Fruit fly (Drosophila melanogaster): ENCODE measurements around the gene Gs2.
A peak's percentile ranks its signal among the peaks of the same experiment; 100 is the strongest.

Gene Gs2

DNA sequence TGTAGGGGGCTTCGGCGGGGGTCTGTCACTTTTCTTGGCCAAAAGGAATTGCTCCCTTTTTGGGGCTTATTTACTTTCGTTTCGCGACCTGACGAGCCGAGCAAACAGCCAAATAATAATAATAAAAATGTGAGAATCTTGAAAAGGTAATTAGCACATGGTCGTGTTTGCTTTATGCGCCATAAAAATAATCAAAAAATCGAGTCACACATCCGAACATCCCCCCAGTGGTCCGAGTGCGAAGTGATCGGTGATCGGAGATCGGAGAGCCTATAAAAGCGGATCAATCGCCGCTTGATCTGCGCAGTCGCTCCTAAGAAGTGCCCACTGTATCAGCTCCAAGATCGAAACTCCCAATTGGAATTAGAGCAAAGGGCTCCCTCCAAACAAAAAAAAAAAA, at the start of gene Gs2:
Gene Gs2 (plus strand): TSS at position 301 of the 400 bp plus-strand sequence.
- no peak for TF ChIP-seq CG1620 (GFP tag; optimal IDR thresholded peaks at IDR 0.05)

DNA sequence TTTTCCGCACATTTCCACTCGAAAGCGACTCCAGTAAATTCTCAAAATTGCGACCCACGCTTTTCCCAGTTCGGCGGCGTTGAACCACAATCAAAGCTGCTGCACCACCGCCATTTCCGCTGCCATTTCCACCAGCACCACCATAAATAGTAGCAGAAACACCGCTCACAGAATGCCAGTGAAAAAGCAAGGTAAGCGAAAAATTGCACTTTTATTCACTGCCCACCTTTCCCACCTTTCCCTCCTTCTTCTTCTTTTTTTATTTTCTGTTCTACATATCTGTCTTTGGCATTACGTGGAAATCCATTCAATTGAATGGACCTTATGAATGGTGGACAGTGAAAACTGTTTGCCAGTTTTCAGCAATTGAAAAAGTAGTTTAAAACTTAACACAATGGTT, 48.3 kb upstream of the Gs2 start:
- TF ChIP-seq CG14711 (tag; optimal IDR thresholded peaks at IDR 0.05) (no peak), tj (GFP tag; optimal IDR thresholded peaks at IDR 0.05) (peak; percentile 95)

DNA sequence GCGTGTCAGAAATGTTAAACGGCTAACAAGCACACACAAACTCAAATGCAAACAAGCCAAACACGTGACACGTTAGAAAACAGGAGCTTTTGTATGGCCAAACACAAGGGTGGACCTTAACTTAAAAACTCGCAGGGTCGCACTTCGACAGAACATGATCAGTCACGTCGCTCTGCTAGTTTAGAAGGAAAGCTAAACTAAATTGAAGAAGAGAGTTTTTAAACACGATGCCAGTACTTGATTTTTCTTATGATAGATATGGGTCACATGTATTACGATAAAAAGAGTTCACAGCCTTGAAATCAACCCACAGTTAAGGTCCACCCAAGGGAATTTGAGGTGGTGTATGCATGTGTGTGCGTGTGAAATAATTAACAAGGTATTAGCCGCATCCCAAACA, 44.2 kb upstream of the Gs2 start:
- TF ChIP-seq Hr96 (GFP tag; optimal IDR thresholded peaks at IDR 0.05) (peak; percentile 9), Crg-1 (GFP tag; optimal IDR thresholded peaks at IDR 0.05) (no peak), CG11617 (GFP tag; optimal IDR thresholded peaks at IDR 0.05) (no peak), bab1 (GFP tag; optimal IDR thresholded peaks at IDR 0.05) (no peak), Mnt (GFP tag; optimal IDR thresholded peaks at IDR 0.05) (no peak), cic (GFP tag; optimal IDR thresholded peaks at IDR 0.05) (no peak), CG1620 (GFP tag; optimal IDR thresholded peaks at IDR 0.05) (no peak), toe (GFP tag; optimal IDR thresholded peaks at IDR 0.05) (no peak), ovo (GFP tag; optimal IDR thresholded peaks at IDR 0.05) (no peak), CG5204 (GFP tag; optimal IDR thresholded peaks at IDR 0.05) (peak; percentile 15), CG12768 (GFP tag; optimal IDR thresholded peaks at IDR 0.05) (no peak), pad (GFP tag; optimal IDR thresholded peaks at IDR 0.05) (no peak), kay (GFP tag; ENCODE audit: borderline replicate concordance) (no peak), CG7101 (tag; optimal IDR thresholded peaks at IDR 0.05) (peak; percentile 72), CG7045 (GFP tag; optimal IDR thresholded peaks at IDR 0.05) (peak; percentile 11), Clk (GFP tag; optimal IDR thresholded peaks at IDR 0.05) (no peak), tj (GFP tag; optimal IDR thresholded peaks at IDR 0.05) (no peak), CG14711 (tag; optimal IDR thresholded peaks at IDR 0.05) (no peak), CG33017 (tag; optimal IDR thresholded peaks at IDR 0.05) (peak; percentile 41), cnc (optimal IDR thresholded peaks at IDR 0.05) (no peak)

DNA sequence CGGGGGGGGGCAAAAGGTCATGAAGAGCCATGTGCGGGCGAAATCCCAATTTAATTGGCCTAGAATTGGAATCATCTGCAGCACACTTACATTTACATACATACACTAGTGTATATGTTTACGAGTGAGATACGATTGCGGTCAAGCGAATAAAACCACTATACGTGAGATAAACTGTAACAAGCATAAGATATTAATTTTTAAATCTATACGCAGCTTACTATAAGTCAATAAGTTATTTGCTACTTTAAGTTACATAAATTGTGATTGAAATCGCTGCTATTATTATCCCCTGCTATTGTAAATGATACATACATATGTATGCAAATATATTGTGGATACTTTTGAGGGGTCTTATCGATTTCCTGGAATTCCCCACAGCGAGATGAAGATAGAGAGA, 43.5 kb upstream of the Gs2 start:
- no peak for TF ChIP-seq Hr96 (GFP tag; optimal IDR thresholded peaks at IDR 0.05)
- TF ChIP-seq CG7101 (tag; optimal IDR thresholded peaks at IDR 0.05) = peak; percentile 72
- peak; percentile 39 for TF ChIP-seq CG1620 (GFP tag; optimal IDR thresholded peaks at IDR 0.05)
- TF ChIP-seq CG33017 (tag; optimal IDR thresholded peaks at IDR 0.05) = peak; percentile 28
- TF ChIP-seq bab1 (GFP tag; optimal IDR thresholded peaks at IDR 0.05) = peak; percentile 12
- TF ChIP-seq CG7045 (GFP tag; optimal IDR thresholded peaks at IDR 0.05) = no peak
- no peak for TF ChIP-seq Crg-1 (GFP tag; optimal IDR thresholded peaks at IDR 0.05)
- TF ChIP-seq cnc (optimal IDR thresholded peaks at IDR 0.05) = no peak
- TF ChIP-seq pad (GFP tag; optimal IDR thresholded peaks at IDR 0.05) = peak; percentile 28
- TF ChIP-seq CG14711 (tag; optimal IDR thresholded peaks at IDR 0.05) = peak; percentile 60
- no peak for TF ChIP-seq kay (GFP tag; ENCODE audit: borderline replicate concordance)

DNA sequence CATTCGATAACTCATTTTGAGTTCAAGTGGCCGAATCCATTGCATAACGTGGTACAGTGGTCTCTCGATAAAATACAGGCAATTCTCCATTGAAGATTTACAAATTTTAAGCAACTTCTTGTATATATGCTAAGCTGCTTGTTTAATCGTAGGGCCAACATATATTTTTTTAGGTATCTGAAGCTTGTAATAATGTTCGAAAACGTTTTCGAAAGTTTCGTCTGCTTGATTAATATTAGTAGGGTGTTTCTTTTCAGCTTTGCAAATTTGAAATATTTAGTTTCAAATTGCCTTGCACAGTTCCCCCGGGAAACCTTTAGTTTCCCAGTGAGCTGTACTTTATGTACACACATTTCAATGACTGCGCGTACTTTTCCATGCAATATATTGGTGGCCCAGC, 42.9 kb upstream of the Gs2 start:
- no peak for TF ChIP-seq cnc (optimal IDR thresholded peaks at IDR 0.05)
- TF ChIP-seq bab1 (GFP tag; optimal IDR thresholded peaks at IDR 0.05) = no peak
- TF ChIP-seq CG7101 (tag; optimal IDR thresholded peaks at IDR 0.05) = peak; percentile 10

DNA sequence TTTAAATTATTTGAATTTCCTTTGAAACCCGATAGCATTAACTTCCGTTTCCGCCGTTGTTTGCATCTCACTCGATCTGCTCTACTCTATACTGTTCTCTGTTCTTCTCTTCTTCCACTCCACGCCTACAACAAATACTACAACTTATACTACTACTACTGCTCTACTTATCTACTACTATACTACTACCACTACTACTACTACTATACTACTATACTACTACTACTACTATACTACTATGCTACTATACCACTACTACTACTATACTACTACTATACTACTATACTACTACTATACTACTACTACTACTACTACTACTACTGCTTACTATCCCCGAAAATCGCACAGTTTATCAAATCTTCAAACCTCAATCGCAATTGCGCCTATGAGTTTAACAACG, 40.0 kb upstream of the Gs2 start:
- TF ChIP-seq Crg-1 (GFP tag; optimal IDR thresholded peaks at IDR 0.05) (no peak), tj (GFP tag; optimal IDR thresholded peaks at IDR 0.05) (no peak), toe (GFP tag; optimal IDR thresholded peaks at IDR 0.05) (no peak), CG12768 (GFP tag; optimal IDR thresholded peaks at IDR 0.05) (no peak), cic (GFP tag; optimal IDR thresholded peaks at IDR 0.05) (no peak), CG14711 (tag; optimal IDR thresholded peaks at IDR 0.05) (no peak), cnc (optimal IDR thresholded peaks at IDR 0.05) (no peak), ovo (GFP tag; optimal IDR thresholded peaks at IDR 0.05) (no peak), CG5204 (GFP tag; optimal IDR thresholded peaks at IDR 0.05) (no peak), Mnt (GFP tag; optimal IDR thresholded peaks at IDR 0.05) (no peak), bab1 (GFP tag; optimal IDR thresholded peaks at IDR 0.05) (no peak), CG7101 (tag; optimal IDR thresholded peaks at IDR 0.05) (no peak), Hr96 (GFP tag; optimal IDR thresholded peaks at IDR 0.05) (no peak), CG1620 (GFP tag; optimal IDR thresholded peaks at IDR 0.05) (no peak), CG11617 (GFP tag; optimal IDR thresholded peaks at IDR 0.05) (no peak), kay (GFP tag; ENCODE audit: borderline replicate concordance) (no peak), pad (GFP tag; optimal IDR thresholded peaks at IDR 0.05) (no peak), CG33017 (tag; optimal IDR thresholded peaks at IDR 0.05) (no peak), Clk (GFP tag; optimal IDR thresholded peaks at IDR 0.05) (no peak)

DNA sequence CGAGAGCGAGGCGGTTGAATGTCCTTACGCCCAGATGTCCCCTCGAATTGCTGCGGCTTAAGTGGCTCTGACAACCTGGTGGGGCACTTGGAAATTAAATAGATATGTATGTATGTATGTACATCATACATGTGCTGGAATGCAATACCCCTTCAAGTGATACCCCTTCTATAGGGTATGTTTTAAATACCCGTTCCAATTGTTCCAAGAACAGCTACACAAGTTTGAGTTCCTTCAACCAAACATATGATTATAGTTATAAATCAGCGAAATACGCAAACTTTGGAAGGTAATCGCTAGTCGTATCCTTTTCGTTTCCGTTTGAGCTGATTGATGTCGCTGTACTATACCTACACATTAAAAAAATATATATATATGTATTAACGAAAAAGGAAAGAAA, 39.1 kb upstream of the Gs2 start:
- TF ChIP-seq toe (GFP tag; optimal IDR thresholded peaks at IDR 0.05) = no peak
- TF ChIP-seq kay (GFP tag; ENCODE audit: borderline replicate concordance) = no peak
- no peak for TF ChIP-seq ovo (GFP tag; optimal IDR thresholded peaks at IDR 0.05)
- no peak for TF ChIP-seq CG7045 (GFP tag; optimal IDR thresholded peaks at IDR 0.05)

DNA sequence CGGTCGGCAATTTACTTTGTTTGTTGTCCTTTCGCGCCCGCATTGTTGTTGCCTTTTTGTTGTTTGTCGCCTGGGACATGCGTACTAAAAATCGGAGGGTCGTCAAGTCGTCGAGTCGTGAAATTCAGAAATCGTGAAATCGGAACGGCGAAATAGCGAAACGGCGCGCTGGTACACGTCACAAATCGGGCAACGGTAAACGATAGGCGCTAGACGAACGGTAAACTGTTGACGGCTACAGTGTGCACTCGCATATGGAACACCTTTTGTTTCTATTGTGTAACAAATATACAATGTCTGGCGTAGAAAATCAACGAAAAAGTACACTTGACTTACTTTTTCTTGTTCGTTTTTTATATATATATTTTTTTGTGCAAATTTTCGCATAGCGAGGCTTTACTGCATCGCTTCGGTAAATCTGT, 38.6 kb upstream of the Gs2 start:
- no peak for TF ChIP-seq cnc (optimal IDR thresholded peaks at IDR 0.05)
- TF ChIP-seq bab1 (GFP tag; optimal IDR thresholded peaks at IDR 0.05) = no peak
- peak; percentile 17 for TF ChIP-seq CG33017 (tag; optimal IDR thresholded peaks at IDR 0.05)
- TF ChIP-seq Hr96 (GFP tag; optimal IDR thresholded peaks at IDR 0.05) = no peak
- no peak for TF ChIP-seq cic (GFP tag; optimal IDR thresholded peaks at IDR 0.05)
- no peak for TF ChIP-seq Clk (GFP tag; optimal IDR thresholded peaks at IDR 0.05)
- peak; percentile 27 for TF ChIP-seq toe (GFP tag; optimal IDR thresholded peaks at IDR 0.05)
- TF ChIP-seq CG7045 (GFP tag; optimal IDR thresholded peaks at IDR 0.05) = peak; percentile 42
- no peak for TF ChIP-seq Mnt (GFP tag; optimal IDR thresholded peaks at IDR 0.05)
- TF ChIP-seq CG12768 (GFP tag; optimal IDR thresholded peaks at IDR 0.05) = peak; percentile 4
- no peak for TF ChIP-seq ovo (GFP tag; optimal IDR thresholded peaks at IDR 0.05)
- TF ChIP-seq Crg-1 (GFP tag; optimal IDR thresholded peaks at IDR 0.05) = no peak
- peak; percentile 42 for TF ChIP-seq CG11617 (GFP tag; optimal IDR thresholded peaks at IDR 0.05)
- peak; percentile 44 for TF ChIP-seq CG5204 (GFP tag; optimal IDR thresholded peaks at IDR 0.05)
- TF ChIP-seq CG7101 (tag; optimal IDR thresholded peaks at IDR 0.05) = peak; percentile 46
- TF ChIP-seq CG14711 (tag; optimal IDR thresholded peaks at IDR 0.05) = no peak

Measured in whole organism, adult.